Worm (Caenorhabditis elegans): ENCODE data around the gene fbxa-2.

- TF ChIP-seq sptf-1 (tag; optimal IDR thresholded peaks at IDR 0.05), result no peak
- no peak for TF ChIP-seq snpc-4 (tag; optimal IDR thresholded peaks at IDR 0.05)
- TF ChIP-seq unc-62 (GFP tag; optimal IDR thresholded peaks at IDR 0.05), result no peak
- no peak for TF ChIP-seq nhr-76 (tag; optimal IDR thresholded peaks at IDR 0.05)
- no peak for TF ChIP-seq nhr-28 (tag; optimal IDR thresholded peaks at IDR 0.05)
These were observed 45.4 kb downstream of the fbxa-2 start, which contains the start of gene stdh-2 for ce11 chrV:16224027-16224426.

Data from whole organism, mixed stage, embryonic.